Fruit fly (Drosophila melanogaster) whole organism, wandering third instar larva: ENCODE results near the gene Mvb12.

Source experiments
- Abd-B ChIP-seq: fragments of >200 bp; optimal IDR thresholded peaks from 2 replicates; lab custom pipeline; 2017; ENCODE audit warnings: missing biosample characterization, missing genetic modification characterization
- CG32264 ChIP-seq: fragments of 200-800 bp; sonication (Bioruptor generic); optimal IDR thresholded peaks from 2 replicates; lab custom pipeline; 2016; ENCODE audit warnings: missing biosample characterization, missing genetic modification characterization
- CG9705 ChIP-seq: fragments of 200-800 bp; sonication (Bioruptor generic); optimal IDR thresholded peaks from 2 replicates; lab custom pipeline; 2018; ENCODE audit warnings: missing biosample characterization, mild to moderate bottlenecking, missing genetic modification characterization
- CrebA ChIP-seq: fragments of 200-800 bp; sonication (Bioruptor generic); optimal IDR thresholded peaks from 2 replicates; lab custom pipeline; 2016; ENCODE audit warnings: missing biosample characterization, mild to moderate bottlenecking, missing genetic modification characterization, borderline replicate concordance
- Dfd ChIP-seq: fragments of >200 bp; optimal IDR thresholded peaks from 2 replicates; lab custom pipeline; 2017; ENCODE audit warnings: missing biosample characterization, missing genetic modification characterization
- Dif ChIP-seq: fragments of 200-275, 200-300 bp; sonication (Bioruptor generic); optimal IDR thresholded peaks from 2 replicates; lab custom pipeline; 2018; ENCODE audit warnings: missing biosample characterization, missing genetic modification characterization; ENCODE audit not compliant: partially characterized antibody
- GATAd ChIP-seq: sonication (Bioruptor generic); optimal IDR thresholded peaks from 2 replicates; lab custom pipeline; 2016; ENCODE audit warnings: missing biosample characterization, missing genetic modification characterization
- HLH106 ChIP-seq: fragments of 200-800 bp; optimal IDR thresholded peaks from 3 replicates; lab custom pipeline; 2019; ENCODE audit warnings: missing biosample characterization, mild to moderate bottlenecking, missing genetic modification characterization, moderate library complexity
- Hnf4 ChIP-seq: fragments of 200-800 bp; sonication (Bioruptor generic); optimal IDR thresholded peaks from 2 replicates; lab custom pipeline; 2016; ENCODE audit warnings: missing biosample characterization, mild to moderate bottlenecking, missing genetic modification characterization
- Hr78 ChIP-seq: fragments of >200 bp; optimal IDR thresholded peaks from 2 replicates; lab custom pipeline; 2017; ENCODE audit warnings: missing biosample characterization, missing genetic modification characterization
- Hr83 ChIP-seq: fragments of 200-300 bp; sonication (Bioruptor generic); optimal IDR thresholded peaks from 2 replicates; lab custom pipeline; 2016; ENCODE audit warnings: missing biosample characterization, mild to moderate bottlenecking, missing genetic modification characterization, moderate library complexity; ENCODE audit not compliant: poor library complexity, severe bottlenecking
- Jra ChIP-seq: sonication (Bioruptor generic); optimal IDR thresholded peaks from 2 replicates; lab custom pipeline; 2016; ENCODE audit warnings: missing biosample characterization, missing genetic modification characterization
- Mio ChIP-seq: sonication (Bioruptor generic); optimal IDR thresholded peaks from 2 replicates; lab custom pipeline; 2016; ENCODE audit warnings: missing biosample characterization, missing genetic modification characterization
- Myc ChIP-seq: fragments of >200 bp; optimal IDR thresholded peaks from 2 replicates; lab custom pipeline; 2017
- N ChIP-seq: fragments of >200 bp; optimal IDR thresholded peaks from 2 replicates; lab custom pipeline; 2018; ENCODE audit warnings: missing biosample characterization, missing external identifiers, missing genetic modification characterization
- OdsH ChIP-seq: fragments of 200-800 bp; sonication (Bioruptor generic); optimal IDR thresholded peaks from 2 replicates; lab custom pipeline; 2016; ENCODE audit warnings: missing biosample characterization, mild to moderate bottlenecking, missing genetic modification characterization
- Rel ChIP-seq, 2 experiments: fragments of 200-800 bp; sonication (Bioruptor generic) in 1 of 2; optimal IDR thresholded peaks; 2 replicates in 1 of 2; 3 replicates in 1 of 2; lab custom pipeline; 2016 to 2019; ENCODE audit warnings: mild to moderate bottlenecking in 2 of 2, missing biosample characterization in 2 of 2, missing genetic modification characterization in 2 of 2, moderate library complexity in 1 of 2
- Sp1 ChIP-seq: fragments of 200-800 bp; sonication (Bioruptor generic); optimal IDR thresholded peaks from 3 replicates; lab custom pipeline; 2019; ENCODE audit warnings: missing biosample characterization, mild to moderate bottlenecking, missing genetic modification characterization, moderate library complexity
- Vsx2 ChIP-seq: fragments of 200-300, 225-300 bp; sonication (Bioruptor generic); optimal IDR thresholded peaks from 2 replicates; lab custom pipeline; 2018; ENCODE audit warnings: missing biosample characterization, missing genetic modification characterization; ENCODE audit not compliant: partially characterized antibody
- br ChIP-seq: fragments of 200-800 bp; sonication (Bioruptor generic); optimal IDR thresholded peaks from 2 replicates; lab custom pipeline; 2016; ENCODE audit warnings: missing biosample characterization, missing genetic modification characterization
- brk ChIP-seq: fragments of 200-800 bp; sonication (Bioruptor generic); optimal IDR thresholded peaks from 2 replicates; lab custom pipeline; 2016; ENCODE audit warnings: missing biosample characterization, mild to moderate bottlenecking, missing genetic modification characterization
- dl ChIP-seq, 2 experiments: fragments of 175-275, 200-275 bp in 1 of 2; fragments of 200-275 bp in 1 of 2; sonication (Bioruptor generic); optimal IDR thresholded peaks; lab custom pipeline; 2018; ENCODE audit warnings: mild to moderate bottlenecking in 2 of 2, missing biosample characterization in 2 of 2, missing genetic modification characterization in 2 of 2, moderate library complexity in 2 of 2; ENCODE audit not compliant: partially characterized antibody in 2 of 2, insufficient read depth in 1 of 2
- dmrt93B ChIP-seq: fragments of 200-800 bp; sonication (Bioruptor generic); optimal IDR thresholded peaks from 2 replicates; lab custom pipeline; 2018; ENCODE audit warnings: missing biosample characterization, mild to moderate bottlenecking, missing genetic modification characterization
- dsf ChIP-seq: sonication (Bioruptor generic); optimal IDR thresholded peaks from 2 replicates; lab custom pipeline; 2016; ENCODE audit warnings: missing biosample characterization, missing genetic modification characterization, borderline replicate concordance
- ey ChIP-seq: fragments of 200-800 bp; sonication (Bioruptor generic); optimal IDR thresholded peaks from 2 replicates; lab custom pipeline; 2016; ENCODE audit warnings: missing biosample characterization, missing genetic modification characterization
- foxo ChIP-seq, 2 experiments: fragments of 200-800 bp; sonication (Bioruptor generic); optimal IDR thresholded peaks; 2 replicates in 1 of 2; 3 replicates in 1 of 2; lab custom pipeline; 2016 to 2017; ENCODE audit warnings: missing biosample characterization in 2 of 2, missing genetic modification characterization in 2 of 2
- fru ChIP-seq: fragments of 200-800 bp; sonication (Bioruptor generic); optimal IDR thresholded peaks from 3 replicates; lab custom pipeline; 2016; ENCODE audit warnings: missing biosample characterization, mild to moderate bottlenecking, missing genetic modification characterization
- h ChIP-seq: fragments of 200-800 bp; sonication (Bioruptor generic); optimal IDR thresholded peaks from 3 replicates; lab custom pipeline; 2016; ENCODE audit warnings: missing biosample characterization, mild to moderate bottlenecking, missing genetic modification characterization
- jim ChIP-seq: fragments of 175-275, 200-325 bp; sonication (Bioruptor generic); optimal IDR thresholded peaks from 2 replicates; lab custom pipeline; 2016; ENCODE audit warnings: missing biosample characterization, mild to moderate bottlenecking, missing genetic modification characterization
- lola ChIP-seq: fragments of >200 bp; optimal IDR thresholded peaks from 2 replicates; lab custom pipeline; 2017; ENCODE audit warnings: missing biosample characterization, missing genetic modification characterization
- pan ChIP-seq: fragments of >200 bp; optimal IDR thresholded peaks from 2 replicates; lab custom pipeline; 2017
- psq ChIP-seq: fragments of 200-800 bp; sonication (Bioruptor generic); optimal IDR thresholded peaks from 3 replicates; lab custom pipeline; 2017; ENCODE audit warnings: missing biosample characterization, mild to moderate bottlenecking, missing genetic modification characterization, moderate library complexity
- rgr ChIP-seq: fragments of 200-800 bp; sonication (Bioruptor generic); optimal IDR thresholded peaks from 3 replicates; lab custom pipeline; 2016; ENCODE audit warnings: missing biosample characterization, mild to moderate bottlenecking, missing genetic modification characterization
- sage ChIP-seq: fragments of 200-800 bp; sonication (Bioruptor generic); optimal IDR thresholded peaks from 2 replicates; lab custom pipeline; 2016; ENCODE audit warnings: missing biosample characterization, mild to moderate bottlenecking, missing genetic modification characterization
- sv ChIP-seq: fragments of 200-800 bp; sonication (Bioruptor generic); optimal IDR thresholded peaks from 3 replicates; lab custom pipeline; 2016; ENCODE audit warnings: missing biosample characterization, missing genetic modification characterization
- tai ChIP-seq: sonication (Bioruptor generic); optimal IDR thresholded peaks from 2 replicates; lab custom pipeline; 2016; ENCODE audit warnings: missing biosample characterization, missing genetic modification characterization
- usp ChIP-seq: fragments of >200 bp; optimal IDR thresholded peaks from 2 replicates; lab custom pipeline; 2017; ENCODE audit warnings: missing biosample characterization, missing genetic modification characterization
- woc ChIP-seq: sonication (Bioruptor generic); optimal IDR thresholded peaks from 2 replicates; lab custom pipeline; 2016; ENCODE audit warnings: missing biosample characterization, mild to moderate bottlenecking, missing genetic modification characterization

The Mvb12 gene

dm6 chrX:18094130-18094529 lies 7.0 kb downstream of the Mvb12 start:
- no peak for TF ChIP-seq CG32264 (GFP tag; lab: Kevin White, UChicago)
- TF ChIP-seq dl (GFP tag; optimal IDR thresholded peaks at IDR 0.05; lab: Kevin White, UChicago; ENCODE audit: insufficient read depth in 1 of 2, partially characterized antibody in 2 of 2), result no peak
- TF ChIP-seq sv (GFP tag; lab: Kevin White, UChicago), result no peak
- TF ChIP-seq dmrt93B (GFP tag; lab: Kevin White, UChicago), result no peak
- no peak for TF ChIP-seq OdsH (GFP tag; lab: Kevin White, UChicago)
- no peak for TF ChIP-seq usp (GFP tag; lab: Kevin White, UChicago)
- no peak for TF ChIP-seq Abd-B
- no peak for TF ChIP-seq fru
- TF ChIP-seq br (GFP tag; lab: Kevin White, UChicago), result no peak
- no peak for TF ChIP-seq h
- TF ChIP-seq dsf (GFP tag; lab: Kevin White, UChicago), result no peak

- TF ChIP-seq Hr83 (GFP tag; lab: Kevin White, UChicago), result peak; percentile 7
- TF ChIP-seq usp (GFP tag; lab: Kevin White, UChicago), result no peak
- no peak for TF ChIP-seq jim (GFP tag; lab: Kevin White, UChicago)
- no peak for TF ChIP-seq Dif (GFP tag; lab: Kevin White, UChicago)
- TF ChIP-seq dl (GFP tag; optimal IDR thresholded peaks at IDR 0.05; lab: Kevin White, UChicago; ENCODE audit: insufficient read depth in 1 of 2, partially characterized antibody in 2 of 2), result no peak
- TF ChIP-seq CG32264 (GFP tag; lab: Kevin White, UChicago), result peak; percentile 20
- no peak for TF ChIP-seq Vsx2 (GFP tag; lab: Kevin White, UChicago)
- TF ChIP-seq CG9705, result peak; percentile 68
- TF ChIP-seq foxo (GFP tag; optimal IDR thresholded peaks at IDR 0.05; lab: Kevin White, UChicago), result peak in 1 of 2 experiments; percentile 88
- no peak for TF ChIP-seq lola (GFP tag; lab: Kevin White, UChicago)
- peak; percentile 86 for TF ChIP-seq fru
- TF ChIP-seq sv (GFP tag; lab: Kevin White, UChicago), result peak; percentile 85
- TF ChIP-seq psq (GFP tag; lab: Kevin White, UChicago), result peak; percentile 74
- no peak for TF ChIP-seq Rel (GFP tag; optimal IDR thresholded peaks at IDR 0.05; lab: Kevin White, UChicago)
- TF ChIP-seq Rel (tag; optimal IDR thresholded peaks at IDR 0.05; lab: Kevin White, UChicago), result peak; percentile 65
- TF ChIP-seq Abd-B, result no peak
- TF ChIP-seq ey (GFP tag; lab: Kevin White, UChicago), result peak; percentile 75
- no peak for TF ChIP-seq dsf (GFP tag; lab: Kevin White, UChicago)
- TF ChIP-seq dmrt93B (GFP tag; lab: Kevin White, UChicago), result peak; percentile 72
- TF ChIP-seq Hnf4 (GFP tag; lab: Kevin White, UChicago), result peak; percentile 86
- peak; percentile 79 for TF ChIP-seq br (GFP tag; lab: Kevin White, UChicago)
- no peak for TF ChIP-seq CrebA (GFP tag; lab: Kevin White, UChicago)
- peak; percentile 34 for TF ChIP-seq GATAd (GFP tag; lab: Kevin White, UChicago)
- peak; percentile 89 for TF ChIP-seq woc (GFP tag; lab: Kevin White, UChicago)
- TF ChIP-seq h, result peak; percentile 89
- TF ChIP-seq Hr78 (GFP tag; lab: Kevin White, UChicago), result no peak
- no peak for TF ChIP-seq Dfd (GFP tag; lab: Kevin White, UChicago)
- TF ChIP-seq Myc (lab: Kevin White, UChicago), result no peak
- TF ChIP-seq tai (GFP tag; lab: Kevin White, UChicago), result no peak
- peak; percentile 84 for TF ChIP-seq HLH106
- TF ChIP-seq Sp1, result peak; percentile 80
- no peak for TF ChIP-seq N (GFP tag; lab: Kevin White, UChicago)
- peak; percentile 73 for TF ChIP-seq Jra (GFP tag; lab: Kevin White, UChicago)
- no peak for TF ChIP-seq Mio (GFP tag; lab: Kevin White, UChicago)
- peak; percentile 87 for TF ChIP-seq rgr (GFP tag; lab: Kevin White, UChicago)
- TF ChIP-seq brk (GFP tag; lab: Kevin White, UChicago), result no peak
- peak; percentile 77 for TF ChIP-seq pan (lab: Kevin White, UChicago)
- no peak for TF ChIP-seq sage (GFP tag; lab: Kevin White, UChicago)
- TF ChIP-seq OdsH (GFP tag; lab: Kevin White, UChicago), result peak; percentile 80
These were observed 8.3 kb downstream of the Mvb12 start, which contains the start of gene RhoGAP16F for dm6 chrX:18092810-18093222. RhoGAP16F (plus strand) TSS chrX:18093145.
